Worm (Caenorhabditis elegans): ENCODE measurements around the gene sqv-3.

- TF ChIP-seq pqm-1 (tag; optimal IDR thresholded peaks at IDR 0.05) (no peak), mep-1 (tag; optimal IDR thresholded peaks at IDR 0.05) (no peak), ceh-63 (GFP tag; optimal IDR thresholded peaks at IDR 0.05) (no peak), lin-13 (GFP tag; optimal IDR thresholded peaks at IDR 0.05) (no peak)
Observed at ce11 chrIII:9802045-9802444, 21.9 kb upstream of the sqv-3 start.

Data from whole organism, L1 larva.